Fruit fly (Drosophila melanogaster) whole organism, wandering third instar larva: Measurements from ENCODE around the gene Alr.
A peak's percentile ranks its signal among the peaks of the same experiment; 100 is the strongest.

ENCODE experiments used
- Abd-B ChIP-seq: fragments of >200 bp; optimal IDR thresholded peaks from 2 replicates; lab custom pipeline; 2017; ENCODE audit warnings: missing biosample characterization, missing genetic modification characterization
- CG32264 ChIP-seq: fragments of 200-800 bp; sonication (Bioruptor generic); optimal IDR thresholded peaks from 2 replicates; lab custom pipeline; 2016; ENCODE audit warnings: missing biosample characterization, missing genetic modification characterization
- CG9705 ChIP-seq: fragments of 200-800 bp; sonication (Bioruptor generic); optimal IDR thresholded peaks from 2 replicates; lab custom pipeline; 2018; ENCODE audit warnings: missing biosample characterization, mild to moderate bottlenecking, missing genetic modification characterization
- CrebA ChIP-seq: fragments of 200-800 bp; sonication (Bioruptor generic); optimal IDR thresholded peaks from 2 replicates; lab custom pipeline; 2016; ENCODE audit warnings: missing biosample characterization, mild to moderate bottlenecking, missing genetic modification characterization, borderline replicate concordance
- Dfd ChIP-seq: fragments of >200 bp; optimal IDR thresholded peaks from 2 replicates; lab custom pipeline; 2017; ENCODE audit warnings: missing biosample characterization, missing genetic modification characterization
- Dif ChIP-seq: fragments of 200-275, 200-300 bp; sonication (Bioruptor generic); optimal IDR thresholded peaks from 2 replicates; lab custom pipeline; 2018; ENCODE audit warnings: missing biosample characterization, missing genetic modification characterization; ENCODE audit not compliant: partially characterized antibody
- GATAd ChIP-seq: sonication (Bioruptor generic); optimal IDR thresholded peaks from 2 replicates; lab custom pipeline; 2016; ENCODE audit warnings: missing biosample characterization, missing genetic modification characterization
- HLH106 ChIP-seq: fragments of 200-800 bp; optimal IDR thresholded peaks from 3 replicates; lab custom pipeline; 2019; ENCODE audit warnings: missing biosample characterization, mild to moderate bottlenecking, missing genetic modification characterization, moderate library complexity
- Hnf4 ChIP-seq: fragments of 200-800 bp; sonication (Bioruptor generic); optimal IDR thresholded peaks from 2 replicates; lab custom pipeline; 2016; ENCODE audit warnings: missing biosample characterization, mild to moderate bottlenecking, missing genetic modification characterization
- Hr78 ChIP-seq: fragments of >200 bp; optimal IDR thresholded peaks from 2 replicates; lab custom pipeline; 2017; ENCODE audit warnings: missing biosample characterization, missing genetic modification characterization
- Hr83 ChIP-seq: fragments of 200-300 bp; sonication (Bioruptor generic); optimal IDR thresholded peaks from 2 replicates; lab custom pipeline; 2016; ENCODE audit warnings: missing biosample characterization, mild to moderate bottlenecking, missing genetic modification characterization, moderate library complexity; ENCODE audit not compliant: poor library complexity, severe bottlenecking
- Jra ChIP-seq: sonication (Bioruptor generic); optimal IDR thresholded peaks from 2 replicates; lab custom pipeline; 2016; ENCODE audit warnings: missing biosample characterization, missing genetic modification characterization
- Mio ChIP-seq: sonication (Bioruptor generic); optimal IDR thresholded peaks from 2 replicates; lab custom pipeline; 2016; ENCODE audit warnings: missing biosample characterization, missing genetic modification characterization
- Myc ChIP-seq: fragments of >200 bp; optimal IDR thresholded peaks from 2 replicates; lab custom pipeline; 2017
- N ChIP-seq: fragments of >200 bp; optimal IDR thresholded peaks from 2 replicates; lab custom pipeline; 2018; ENCODE audit warnings: missing biosample characterization, missing external identifiers, missing genetic modification characterization
- OdsH ChIP-seq: fragments of 200-800 bp; sonication (Bioruptor generic); optimal IDR thresholded peaks from 2 replicates; lab custom pipeline; 2016; ENCODE audit warnings: missing biosample characterization, mild to moderate bottlenecking, missing genetic modification characterization
- Rel ChIP-seq, 2 experiments: fragments of 200-800 bp; sonication (Bioruptor generic) in 1 of 2; optimal IDR thresholded peaks; 2 replicates in 1 of 2; 3 replicates in 1 of 2; lab custom pipeline; 2016 to 2019; ENCODE audit warnings: mild to moderate bottlenecking in 2 of 2, missing biosample characterization in 2 of 2, missing genetic modification characterization in 2 of 2, moderate library complexity in 1 of 2
- Sp1 ChIP-seq: fragments of 200-800 bp; sonication (Bioruptor generic); optimal IDR thresholded peaks from 3 replicates; lab custom pipeline; 2019; ENCODE audit warnings: missing biosample characterization, mild to moderate bottlenecking, missing genetic modification characterization, moderate library complexity
- Vsx2 ChIP-seq: fragments of 200-300, 225-300 bp; sonication (Bioruptor generic); optimal IDR thresholded peaks from 2 replicates; lab custom pipeline; 2018; ENCODE audit warnings: missing biosample characterization, missing genetic modification characterization; ENCODE audit not compliant: partially characterized antibody
- br ChIP-seq: fragments of 200-800 bp; sonication (Bioruptor generic); optimal IDR thresholded peaks from 2 replicates; lab custom pipeline; 2016; ENCODE audit warnings: missing biosample characterization, missing genetic modification characterization
- brk ChIP-seq: fragments of 200-800 bp; sonication (Bioruptor generic); optimal IDR thresholded peaks from 2 replicates; lab custom pipeline; 2016; ENCODE audit warnings: missing biosample characterization, mild to moderate bottlenecking, missing genetic modification characterization
- dl ChIP-seq, 2 experiments: fragments of 175-275, 200-275 bp in 1 of 2; fragments of 200-275 bp in 1 of 2; sonication (Bioruptor generic); optimal IDR thresholded peaks; lab custom pipeline; 2018; ENCODE audit warnings: mild to moderate bottlenecking in 2 of 2, missing biosample characterization in 2 of 2, missing genetic modification characterization in 2 of 2, moderate library complexity in 2 of 2; ENCODE audit not compliant: partially characterized antibody in 2 of 2, insufficient read depth in 1 of 2
- dmrt93B ChIP-seq: fragments of 200-800 bp; sonication (Bioruptor generic); optimal IDR thresholded peaks from 2 replicates; lab custom pipeline; 2018; ENCODE audit warnings: missing biosample characterization, mild to moderate bottlenecking, missing genetic modification characterization
- dsf ChIP-seq: sonication (Bioruptor generic); optimal IDR thresholded peaks from 2 replicates; lab custom pipeline; 2016; ENCODE audit warnings: missing biosample characterization, missing genetic modification characterization, borderline replicate concordance
- ey ChIP-seq: fragments of 200-800 bp; sonication (Bioruptor generic); optimal IDR thresholded peaks from 2 replicates; lab custom pipeline; 2016; ENCODE audit warnings: missing biosample characterization, missing genetic modification characterization
- foxo ChIP-seq, 2 experiments: fragments of 200-800 bp; sonication (Bioruptor generic); optimal IDR thresholded peaks; 2 replicates in 1 of 2; 3 replicates in 1 of 2; lab custom pipeline; 2016 to 2017; ENCODE audit warnings: missing biosample characterization in 2 of 2, missing genetic modification characterization in 2 of 2
- fru ChIP-seq: fragments of 200-800 bp; sonication (Bioruptor generic); optimal IDR thresholded peaks from 3 replicates; lab custom pipeline; 2016; ENCODE audit warnings: missing biosample characterization, mild to moderate bottlenecking, missing genetic modification characterization
- h ChIP-seq: fragments of 200-800 bp; sonication (Bioruptor generic); optimal IDR thresholded peaks from 3 replicates; lab custom pipeline; 2016; ENCODE audit warnings: missing biosample characterization, mild to moderate bottlenecking, missing genetic modification characterization
- jim ChIP-seq: fragments of 175-275, 200-325 bp; sonication (Bioruptor generic); optimal IDR thresholded peaks from 2 replicates; lab custom pipeline; 2016; ENCODE audit warnings: missing biosample characterization, mild to moderate bottlenecking, missing genetic modification characterization
- lola ChIP-seq: fragments of >200 bp; optimal IDR thresholded peaks from 2 replicates; lab custom pipeline; 2017; ENCODE audit warnings: missing biosample characterization, missing genetic modification characterization
- pan ChIP-seq: fragments of >200 bp; optimal IDR thresholded peaks from 2 replicates; lab custom pipeline; 2017
- psq ChIP-seq: fragments of 200-800 bp; sonication (Bioruptor generic); optimal IDR thresholded peaks from 3 replicates; lab custom pipeline; 2017; ENCODE audit warnings: missing biosample characterization, mild to moderate bottlenecking, missing genetic modification characterization, moderate library complexity
- rgr ChIP-seq: fragments of 200-800 bp; sonication (Bioruptor generic); optimal IDR thresholded peaks from 3 replicates; lab custom pipeline; 2016; ENCODE audit warnings: missing biosample characterization, mild to moderate bottlenecking, missing genetic modification characterization
- sage ChIP-seq: fragments of 200-800 bp; sonication (Bioruptor generic); optimal IDR thresholded peaks from 2 replicates; lab custom pipeline; 2016; ENCODE audit warnings: missing biosample characterization, mild to moderate bottlenecking, missing genetic modification characterization
- sv ChIP-seq: fragments of 200-800 bp; sonication (Bioruptor generic); optimal IDR thresholded peaks from 3 replicates; lab custom pipeline; 2016; ENCODE audit warnings: missing biosample characterization, missing genetic modification characterization
- tai ChIP-seq: sonication (Bioruptor generic); optimal IDR thresholded peaks from 2 replicates; lab custom pipeline; 2016; ENCODE audit warnings: missing biosample characterization, missing genetic modification characterization
- usp ChIP-seq: fragments of >200 bp; optimal IDR thresholded peaks from 2 replicates; lab custom pipeline; 2017; ENCODE audit warnings: missing biosample characterization, missing genetic modification characterization
- woc ChIP-seq: sonication (Bioruptor generic); optimal IDR thresholded peaks from 2 replicates; lab custom pipeline; 2016; ENCODE audit warnings: missing biosample characterization, mild to moderate bottlenecking, missing genetic modification characterization

Alr gene

DNA sequence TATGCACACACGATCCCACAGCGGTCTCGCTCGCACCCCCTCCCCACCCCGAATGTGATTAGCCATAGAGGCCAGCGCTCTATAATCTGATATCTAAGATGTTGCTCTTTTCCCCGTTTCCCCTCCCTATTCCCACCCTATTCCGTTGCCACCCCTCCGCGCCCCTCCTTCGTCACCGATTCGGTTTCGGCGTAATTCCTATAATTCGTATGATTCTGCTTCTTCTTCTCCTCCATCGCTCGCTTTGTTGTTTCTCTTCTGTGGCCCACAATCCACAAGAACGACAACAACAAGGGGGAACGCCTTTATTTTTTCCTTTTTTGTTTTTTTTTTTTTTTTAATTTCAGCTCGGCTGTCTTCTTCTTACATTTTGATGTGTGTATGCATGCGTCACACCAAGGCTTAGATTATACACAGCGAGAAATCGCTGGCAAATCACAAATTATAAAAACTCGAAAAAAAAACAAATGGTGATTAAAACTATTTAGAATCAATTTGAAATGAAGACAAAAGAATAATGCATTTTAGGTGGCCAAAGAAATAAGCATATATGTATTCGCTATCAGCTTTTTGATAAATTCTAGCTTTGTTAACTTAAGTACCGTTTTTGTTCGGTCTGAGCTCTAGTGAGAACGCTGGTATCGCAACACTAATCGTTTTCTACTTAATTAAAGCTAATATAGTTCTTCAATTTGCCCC is 21.9 kb downstream of the Alr start:
- TF ChIP-seq ey (GFP tag; lab: Kevin White, UChicago) (peak; percentile 62), woc (GFP tag; lab: Kevin White, UChicago) (peak; percentile 46), Hr83 (GFP tag; lab: Kevin White, UChicago) (no peak), Jra (peak; percentile 31), CG9705 (peak; percentile 19), sage (no peak), sv (GFP tag; lab: Kevin White, UChicago) (no peak), Dfd (GFP tag; lab: Kevin White, UChicago) (no peak), tai (GFP tag; lab: Kevin White, UChicago) (no peak), Dif (GFP tag; lab: Kevin White, UChicago) (no peak), brk (GFP tag; lab: Kevin White, UChicago) (no peak), dmrt93B (GFP tag; lab: Kevin White, UChicago) (peak; percentile 36), CrebA (GFP tag; lab: Kevin White, UChicago) (peak; percentile 2), Mio (GFP tag; lab: Kevin White, UChicago) (no peak), fru (GFP tag; lab: Kevin White, UChicago) (peak; percentile 69), HLH106 (tag; lab: Kevin White, UChicago) (peak; percentile 47), foxo (GFP tag; optimal IDR thresholded peaks at IDR 0.05; lab: Kevin White, UChicago) (peak in 1 of 2 experiments; percentile 68), GATAd (GFP tag; lab: Kevin White, UChicago) (no peak), Abd-B (GFP tag; lab: Kevin White, UChicago) (no peak), Hnf4 (peak; percentile 47), pan (lab: Kevin White, UChicago) (no peak), Vsx2 (GFP tag; lab: Kevin White, UChicago) (no peak), OdsH (GFP tag; lab: Kevin White, UChicago) (no peak), dsf (GFP tag; lab: Kevin White, UChicago) (no peak), Rel (GFP tag; optimal IDR thresholded peaks at IDR 0.05; lab: Kevin White, UChicago) (no peak), Rel (tag; optimal IDR thresholded peaks at IDR 0.05; lab: Kevin White, UChicago) (no peak), usp (GFP tag; lab: Kevin White, UChicago) (no peak), Myc (lab: Kevin White, UChicago) (no peak), br (peak; percentile 27), N (GFP tag; lab: Kevin White, UChicago) (no peak), dl (GFP tag; optimal IDR thresholded peaks at IDR 0.05; lab: Kevin White, UChicago; ENCODE audit: insufficient read depth in 1 of 2, partially characterized antibody in 2 of 2) (no peak), psq (GFP tag; lab: Kevin White, UChicago) (peak; percentile 78), rgr (GFP tag; lab: Kevin White, UChicago) (peak; percentile 58), h (GFP tag; lab: Kevin White, UChicago) (peak; percentile 72), CG32264 (GFP tag; lab: Kevin White, UChicago) (peak; percentile 13), jim (no peak), Sp1 (GFP tag; lab: Kevin White, UChicago) (peak; percentile 61), Hr78 (GFP tag; lab: Kevin White, UChicago) (no peak), lola (GFP tag; lab: Kevin White, UChicago) (no peak)

DNA sequence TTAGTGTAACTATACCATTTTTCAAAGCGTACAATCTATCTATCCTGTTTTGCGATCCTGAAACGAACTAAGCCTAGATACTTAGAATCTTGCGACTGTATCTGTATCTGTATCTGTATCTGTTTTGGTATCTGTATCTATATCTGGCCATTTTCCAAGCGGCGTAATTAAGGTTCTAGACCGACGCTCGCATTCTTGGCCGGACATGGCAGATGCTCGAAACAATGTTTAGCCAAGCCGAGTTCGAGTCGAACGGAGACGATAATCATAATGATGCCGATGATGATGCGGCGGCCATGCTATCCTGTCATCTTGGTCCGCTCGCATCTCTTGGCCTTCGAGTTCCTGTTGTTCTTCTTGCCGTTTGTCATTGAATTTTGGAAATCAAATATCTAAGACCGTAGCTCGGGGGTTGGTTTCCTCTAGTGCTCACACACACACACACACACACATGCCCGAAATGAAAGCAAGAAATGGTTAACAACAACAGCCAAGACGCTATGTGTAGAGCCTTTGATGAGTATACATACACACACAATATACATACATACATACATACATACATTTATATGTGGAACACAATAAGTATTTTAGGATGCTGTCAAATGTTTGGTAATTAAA is 24.0 kb downstream of the Alr start:
- TF ChIP-seq Dif (GFP tag; lab: Kevin White, UChicago) (no peak), HLH106 (tag; lab: Kevin White, UChicago) (no peak), CG32264 (GFP tag; lab: Kevin White, UChicago) (no peak), Hnf4 (no peak), psq (GFP tag; lab: Kevin White, UChicago) (no peak), dl (GFP tag; optimal IDR thresholded peaks at IDR 0.05; lab: Kevin White, UChicago; ENCODE audit: insufficient read depth in 1 of 2, partially characterized antibody in 2 of 2) (no peak), br (no peak), lola (GFP tag; lab: Kevin White, UChicago) (no peak), CG9705 (no peak), dsf (GFP tag; lab: Kevin White, UChicago) (no peak), Myc (lab: Kevin White, UChicago) (no peak)
